Worm (Caenorhabditis elegans) whole organism, L1 larva: ENCODE results near the gene aat-6.

Experiments used
- C04F5.9 ChIP-seq: sonication (generic microtip); optimal IDR thresholded peaks from 2 replicates; lab custom pipeline; 2016; ENCODE audit warnings: missing genetic modification characterization, missing compliant biosample characterization
- C16A3.4 ChIP-seq: fragments of 150-350 bp; optimal IDR thresholded peaks from 2 replicates; lab custom pipeline; 2014; ENCODE audit warnings: missing biosample characterization, missing genetic modification characterization
- C34B4.2 ChIP-seq: sonication (generic microtip); optimal IDR thresholded peaks from 2 replicates; lab custom pipeline; 2017; ENCODE audit warnings: mild to moderate bottlenecking, missing genetic modification characterization, missing compliant biosample characterization
- alr-1 ChIP-seq: fragments of 200-800 bp; sonication (Bioruptor generic); optimal IDR thresholded peaks from 2 replicates; lab custom pipeline; 2018; ENCODE audit warnings: borderline replicate concordance, mild to moderate bottlenecking, missing genetic modification characterization, missing compliant biosample characterization
- blmp-1 ChIP-seq: fragments of 150-350 bp; optimal IDR thresholded peaks from 2 replicates; lab custom pipeline; 2014; ENCODE audit warnings: missing biosample characterization, missing genetic modification characterization
- ceh-88 ChIP-seq: fragments of 200-800 bp; sonication (Bioruptor generic); IDR thresholded peaks from 2 replicates; pipeline ENCODE4 v1.3.6; 2022; ENCODE audit warnings: missing genetic modification characterization, missing compliant biosample characterization
- ceh-90 ChIP-seq: sonication (generic microtip); optimal IDR thresholded peaks from 2 replicates; lab custom pipeline; 2016; ENCODE audit warnings: missing genetic modification characterization, missing compliant biosample characterization
- ces-1 ChIP-seq: fragments of 150-350 bp; optimal IDR thresholded peaks from 2 replicates; lab custom pipeline; 2014; ENCODE audit warnings: missing biosample characterization, missing genetic modification reagents, missing genetic modification characterization
- dpl-1 ChIP-seq, 3 experiments: fragments of 150-350 bp in 2 of 3; sonication (generic microtip) in 1 of 3; optimal IDR thresholded peaks; 2 replicates each; lab custom pipeline; 2014 to 2017; ENCODE audit warnings: missing biosample characterization in 3 of 3, missing genetic modification characterization in 3 of 3, missing genetic modification reagents in 3 of 3
- efl-1 ChIP-seq, 4 experiments: fragments of 150-350 bp; optimal IDR thresholded peaks in 3 of 4; peaks in 1 of 4; 1 replicate in 1 of 4; 2 replicates in 3 of 4; lab custom pipeline; 2014; ENCODE audit warnings: missing biosample characterization in 2 of 4, missing genetic modification characterization in 2 of 4, missing genetic modification reagents in 2 of 4
- elt-3 ChIP-seq, 6 experiments: fragments of 150-350 bp in 1 of 6; sonication (generic microtip); optimal IDR thresholded peaks; 2 replicates each; lab custom pipeline; 2017 to 2018; ENCODE audit warnings: missing biosample characterization in 6 of 6, missing genetic modification characterization in 6 of 6, inconsistent platforms in 1 of 6
- ets-5 ChIP-seq: fragments of 200-800 bp; sonication (Bioruptor generic); IDR thresholded peaks from 2 replicates; pipeline ENCODE4 v1.3.6; 2022; ENCODE audit warnings: missing genetic modification characterization, missing compliant biosample characterization
- grh-1 ChIP-seq: fragments of 200-800 bp; sonication (Bioruptor generic); IDR thresholded peaks from 2 replicates; pipeline ENCODE4 v1.3.6; 2022; ENCODE audit warnings: missing genetic modification reagents, missing genetic modification characterization, missing compliant biosample characterization
- hlh-17 ChIP-seq: fragments of 200-800 bp; sonication (Bioruptor generic); optimal IDR thresholded peaks from 2 replicates; lab custom pipeline; 2018; ENCODE audit warnings: missing genetic modification characterization, mild to moderate bottlenecking, missing compliant biosample characterization, moderate library complexity, borderline replicate concordance
- hpl-2 ChIP-seq: fragments of 150-350 bp; optimal IDR thresholded peaks from 2 replicates; lab custom pipeline; 2014; ENCODE audit warnings: missing biosample characterization, missing genetic modification reagents, missing genetic modification characterization
- jun-1 ChIP-seq: fragments of 150-350 bp; optimal IDR thresholded peaks from 2 replicates; lab custom pipeline; 2014; ENCODE audit warnings: missing biosample characterization, missing genetic modification reagents, missing genetic modification characterization
- lin-14 ChIP-seq: fragments of 200-800 bp; sonication (Bioruptor generic); optimal IDR thresholded peaks from 2 replicates; lab custom pipeline; 2018; ENCODE audit warnings: mild to moderate bottlenecking, missing genetic modification characterization, moderate library complexity, missing compliant biosample characterization
- lin-35 ChIP-seq, 2 experiments: fragments of 150-350 bp; optimal IDR thresholded peaks; 2 replicates each; lab custom pipeline; 2014; ENCODE audit warnings: missing biosample characterization in 2 of 2, missing genetic modification characterization in 2 of 2, missing genetic modification reagents in 2 of 2
- lin-39 ChIP-seq: fragments of 150-350 bp; optimal IDR thresholded peaks from 2 replicates; lab custom pipeline; 2014; ENCODE audit warnings: missing biosample characterization, missing genetic modification reagents, missing genetic modification characterization
- lir-3 ChIP-seq: sonication (generic microtip); optimal IDR thresholded peaks from 2 replicates; lab custom pipeline; 2016; ENCODE audit warnings: mild to moderate bottlenecking, missing genetic modification characterization, moderate library complexity, missing compliant biosample characterization; ENCODE audit not compliant: poor library complexity
- lsy-2 ChIP-seq, 2 experiments: fragments of 150-350 bp; optimal IDR thresholded peaks; 2 replicates each; lab custom pipeline; 2014; ENCODE audit warnings: missing biosample characterization in 2 of 2, missing genetic modification characterization in 2 of 2
- mep-1 ChIP-seq: fragments of 150-350 bp; optimal IDR thresholded peaks from 2 replicates; lab custom pipeline; 2014; ENCODE audit warnings: missing biosample characterization, missing genetic modification characterization
- nhr-19 ChIP-seq: fragments of 200-800 bp; sonication (Bioruptor generic); conservative IDR thresholded peaks from 2 replicates; pipeline ENCODE4 v1.3.6; 2022; ENCODE audit warnings: missing genetic modification characterization, missing compliant biosample characterization
- nhr-237 ChIP-seq: fragments of 150-350 bp; optimal IDR thresholded peaks from 2 replicates; lab custom pipeline; 2014; ENCODE audit warnings: missing biosample characterization, missing genetic modification characterization
- nhr-28 ChIP-seq: fragments of 150-350 bp; optimal IDR thresholded peaks from 2 replicates; lab custom pipeline; 2014; ENCODE audit warnings: missing biosample characterization, missing genetic modification characterization
- nhr-47 ChIP-seq: sonication (generic microtip); optimal IDR thresholded peaks from 2 replicates; lab custom pipeline; 2016; ENCODE audit warnings: mild to moderate bottlenecking, missing genetic modification characterization, moderate library complexity, missing compliant biosample characterization
- nhr-71 ChIP-seq: sonication (generic microtip); optimal IDR thresholded peaks from 2 replicates; lab custom pipeline; 2016; ENCODE audit warnings: mild to moderate bottlenecking, missing genetic modification characterization, moderate library complexity, missing compliant biosample characterization
- nhr-77 ChIP-seq: fragments of 150-350 bp; optimal IDR thresholded peaks from 2 replicates; lab custom pipeline; 2014; ENCODE audit warnings: missing biosample characterization, missing genetic modification characterization
- nhr-84 ChIP-seq: sonication (generic microtip); optimal IDR thresholded peaks from 2 replicates; lab custom pipeline; 2017; ENCODE audit warnings: missing biosample characterization, missing genetic modification characterization
- nhr-85 ChIP-seq: sonication (generic microtip); peaks from one replicate; lab custom pipeline; 2016; ENCODE audit warnings: missing genetic modification characterization, inconsistent platforms, missing compliant biosample characterization
- pag-3 ChIP-seq: sonication (generic microtip); optimal IDR thresholded peaks from 2 replicates; lab custom pipeline; 2017; ENCODE audit warnings: missing genetic modification characterization, mild to moderate bottlenecking, missing compliant biosample characterization, antibody characterized with exemption, borderline replicate concordance; ENCODE audit not compliant: insufficient read depth
- pax-3 ChIP-seq: fragments of 200-800 bp; sonication (Bioruptor generic); optimal IDR thresholded peaks from 2 replicates; lab custom pipeline; 2018; ENCODE audit warnings: mild to moderate bottlenecking, missing genetic modification characterization, moderate library complexity, missing compliant biosample characterization
- skn-1 ChIP-seq: fragments of 150-350 bp; optimal IDR thresholded peaks from 2 replicates; lab custom pipeline; 2014; ENCODE audit warnings: missing biosample characterization, missing genetic modification characterization
- snu-23 ChIP-seq: sonication (generic microtip); optimal IDR thresholded peaks from 2 replicates; lab custom pipeline; 2016; ENCODE audit warnings: missing genetic modification characterization, missing compliant biosample characterization
- sptf-1 ChIP-seq: fragments of 150-350 bp; optimal IDR thresholded peaks from 2 replicates; lab custom pipeline; 2014; ENCODE audit warnings: missing biosample characterization, missing genetic modification characterization
- unc-30 ChIP-seq: sonication (generic microtip); optimal IDR thresholded peaks from 2 replicates; lab custom pipeline; 2017; ENCODE audit warnings: missing biosample characterization, missing genetic modification characterization
- unc-86 ChIP-seq: sonication (generic microtip); optimal IDR thresholded peaks from 2 replicates; lab custom pipeline; 2016; ENCODE audit warnings: missing genetic modification characterization, missing compliant biosample characterization
- unc-98 ChIP-seq: fragments of 200-800 bp; sonication (Bioruptor generic); IDR thresholded peaks from 2 replicates; pipeline ENCODE4 v1.3.6; 2022; ENCODE audit warnings: missing genetic modification characterization, missing compliant biosample characterization
- vab-15 ChIP-seq: sonication (generic microtip); optimal IDR thresholded peaks from 2 replicates; lab custom pipeline; 2017; ENCODE audit warnings: missing genotype, mild to moderate bottlenecking, missing genetic modification characterization, missing compliant biosample characterization
- zip-4 ChIP-seq: fragments of 200-800 bp; sonication (Bioruptor generic); optimal IDR thresholded peaks from 2 replicates; lab custom pipeline; 2018; ENCODE audit warnings: mild to moderate bottlenecking, missing genetic modification characterization, moderate library complexity, missing compliant biosample characterization
- ztf-11 ChIP-seq, 2 experiments: sonication (generic microtip); optimal IDR thresholded peaks; 2 replicates each; lab custom pipeline; 2016 to 2017; ENCODE audit warnings: missing genetic modification characterization in 2 of 2, missing biosample characterization in 1 of 2, missing compliant biosample characterization in 1 of 2

The aat-6 gene

ce11 chrV:11474399-11474798 lies 3.9 kb upstream of the aat-6 start, which contains the start of gene nas-22:
Gene nas-22 (plus strand): TSS chrV:11474699.
- TF ChIP-seq ceh-88, result no peak
- no peak for TF ChIP-seq nhr-28 (tag; lab: Kevin White, UChicago)
- TF ChIP-seq nhr-47 (tag; lab: Kevin White, UChicago), result no peak
- no peak for TF ChIP-seq ceh-90
- TF ChIP-seq alr-1, result no peak
- no peak for TF ChIP-seq hpl-2 (GFP tag; lab: Kevin White, UChicago)
- no peak for TF ChIP-seq C16A3.4 (tag; lab: Kevin White, UChicago)
- no peak for TF ChIP-seq lin-35 (GFP tag; optimal IDR thresholded peaks at IDR 0.05; lab: Kevin White, UChicago)
- no peak for TF ChIP-seq nhr-19
- no peak for TF ChIP-seq elt-3 (tag; optimal IDR thresholded peaks at IDR 0.05; lab: Kevin White, UChicago)
- TF ChIP-seq nhr-77 (tag; lab: Kevin White, UChicago), result no peak
- no peak for TF ChIP-seq nhr-71
- TF ChIP-seq unc-86 (tag; lab: Kevin White, UChicago), result no peak

DNA sequence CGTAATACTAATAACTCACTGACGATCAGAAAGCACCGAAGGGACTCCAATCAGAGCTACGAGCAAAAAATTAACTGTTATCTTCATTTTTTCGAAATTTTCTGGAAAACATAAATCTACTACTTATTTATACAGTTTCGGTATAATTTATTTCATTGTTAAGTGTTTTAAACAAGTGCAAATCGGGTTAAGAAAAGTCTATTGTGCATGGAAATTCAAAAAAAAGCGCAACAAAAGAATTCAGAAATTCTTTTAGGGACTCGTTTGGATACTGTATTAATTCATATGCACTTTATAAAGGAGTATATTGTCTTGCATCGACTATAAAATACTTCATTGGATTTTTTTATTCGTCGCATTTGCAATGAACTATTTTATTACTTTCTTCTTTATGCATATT lies 1.7 kb upstream of the aat-6 start, which contains the start of the genes nas-20 and nas-21:
TSS of gene nas-20 (minus strand) at position 101 of the 400 bp plus-strand sequence.
TSS of gene nas-21 (plus strand) at position 356 of the 400 bp plus-strand sequence.
- no peak for TF ChIP-seq ets-5
- no peak for TF ChIP-seq nhr-237 (tag; lab: Kevin White, UChicago)
- no peak for TF ChIP-seq ztf-11 (tag; optimal IDR thresholded peaks at IDR 0.05; lab: Kevin White, UChicago)
- no peak for TF ChIP-seq pag-3 (tag; lab: Kevin White, UChicago)
- TF ChIP-seq unc-30, result no peak
- no peak for TF ChIP-seq lin-35 (GFP tag; optimal IDR thresholded peaks at IDR 0.05; lab: Kevin White, UChicago)
- no peak for TF ChIP-seq skn-1 (tag; lab: Kevin White, UChicago)
- TF ChIP-seq unc-98, result no peak
- no peak for TF ChIP-seq dpl-1 (GFP tag; optimal IDR thresholded peaks at IDR 0.05; lab: Kevin White, UChicago)

- TF ChIP-seq ces-1 (no peak), vab-15 (tag; lab: Kevin White, UChicago) (no peak), lin-14 (GFP tag; lab: Kevin White, UChicago) (peak; percentile 19), alr-1 (no peak), mep-1 (tag; lab: Kevin White, UChicago) (no peak), nhr-77 (tag; lab: Kevin White, UChicago) (no peak), skn-1 (tag; lab: Kevin White, UChicago) (no peak), nhr-85 (tag; lab: Kevin White, UChicago) (peak; percentile 60), sptf-1 (tag; lab: Kevin White, UChicago) (no peak), zip-4 (GFP tag; lab: Kevin White, UChicago) (no peak), blmp-1 (tag; lab: Kevin White, UChicago) (peak; percentile 12)
These were observed 7.5 kb downstream of the aat-6 start, which contains the start of gene zipt-16 for ce11 chrV:11462963-11463453. Gene zipt-16 (plus strand): TSS chrV:11463013.

DNA sequence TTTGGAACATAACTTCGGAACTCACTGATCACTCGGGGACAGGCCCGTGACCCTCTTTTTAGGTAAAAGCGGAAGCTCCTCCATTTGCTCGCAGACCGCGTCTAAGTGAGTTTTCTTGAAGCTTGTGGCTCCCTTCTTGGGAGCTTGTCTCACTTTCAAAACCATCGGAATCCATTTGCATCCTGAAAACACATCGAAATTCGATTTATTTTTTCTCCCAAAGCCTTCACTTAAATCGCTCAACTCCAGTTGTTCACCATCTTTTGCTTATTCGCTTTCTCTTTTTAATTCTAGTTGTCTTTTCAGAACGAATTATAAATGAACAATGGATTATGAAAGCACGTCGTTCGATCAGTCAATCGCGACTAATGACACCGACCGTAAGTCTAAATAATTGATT lies 11.2 kb downstream of the aat-6 start, which contains the start of gene T11F9.1:
TSS of gene T11F9.1 (plus strand) at position 301 of the 400 bp plus-strand sequence.
- TF ChIP-seq lin-39 (tag; lab: Kevin White, UChicago) (no peak), lin-14 (GFP tag; lab: Kevin White, UChicago) (peak; percentile 51)
- TF ChIP-seq, all 84 proteins: peak for 1

- no peak for TF ChIP-seq nhr-84
- TF ChIP-seq lin-14 (GFP tag; lab: Kevin White, UChicago), result peak; percentile 44
- TF ChIP-seq, all 84 proteins: peak for 1
These were observed 15.5 kb downstream of the aat-6 start for ce11 chrV:11454917-11455316.

- no peak for TF ChIP-seq lin-39 (tag; lab: Kevin White, UChicago)
- no peak for TF ChIP-seq unc-98
- TF ChIP-seq unc-30, result no peak
- TF ChIP-seq lsy-2 (tag; optimal IDR thresholded peaks at IDR 0.05; lab: Kevin White, UChicago), result no peak
- TF ChIP-seq jun-1 (tag; lab: Kevin White, UChicago), result no peak
- TF ChIP-seq ztf-11 (tag; optimal IDR thresholded peaks at IDR 0.05; lab: Kevin White, UChicago), result no peak
- no peak for TF ChIP-seq C04F5.9
- TF ChIP-seq snu-23 (GFP tag; lab: Kevin White, UChicago), result no peak
- no peak for TF ChIP-seq lir-3 (tag; lab: Kevin White, UChicago)
- TF ChIP-seq hlh-17 (GFP tag; lab: Kevin White, UChicago), result no peak
- TF ChIP-seq pax-3 (tag; lab: Kevin White, UChicago), result no peak
- TF ChIP-seq grh-1, result no peak
- no peak for TF ChIP-seq ceh-90
- no peak for TF ChIP-seq efl-1 (optimal IDR thresholded peaks at IDR 0.05; lab: Kevin White, UChicago)
- no peak for TF ChIP-seq efl-1 (GFP tag; optimal IDR thresholded peaks at IDR 0.05 in 1 of 2; lab: Kevin White, UChicago)
- no peak for TF ChIP-seq C34B4.2 (tag; lab: Kevin White, UChicago)
- no peak for TF ChIP-seq nhr-84
These were observed 20.2 kb downstream of the aat-6 start, which contains the start of gene col-156 for ce11 chrV:11450257-11450656. Gene col-156 (minus strand): TSS chrV:11450357.
